Worm (Caenorhabditis elegans) whole organism, L3 larva: ENCODE data around the gene srh-243.

Experiments
- R02D3.7 ChIP-seq: fragments of 150-350 bp; optimal IDR thresholded peaks from 2 replicates; lab custom pipeline; 2014; ENCODE audit warnings: missing biosample characterization, missing genetic modification characterization
- ZK546.5 ChIP-seq: sonication (generic microtip); optimal IDR thresholded peaks from 2 replicates; lab custom pipeline; 2017; ENCODE audit warnings: missing biosample characterization, missing genetic modification characterization
- aly-2 ChIP-seq: fragments of 150-350 bp; optimal IDR thresholded peaks from 2 replicates; lab custom pipeline; 2014; ENCODE audit warnings: missing biosample characterization, missing genetic modification characterization
- ceh-16 ChIP-seq: sonication (generic microtip); optimal IDR thresholded peaks from 2 replicates; lab custom pipeline; 2017; ENCODE audit warnings: missing biosample characterization, missing genetic modification characterization
- ceh-28 ChIP-seq: fragments of 150-350 bp; optimal IDR thresholded peaks from 2 replicates; lab custom pipeline; 2014; ENCODE audit warnings: missing biosample characterization, missing genetic modification reagents, missing genetic modification characterization
- ceh-82 ChIP-seq: fragments of 150-350 bp; optimal IDR thresholded peaks from 2 replicates; lab custom pipeline; 2014; ENCODE audit warnings: missing biosample characterization, missing genetic modification characterization
- ceh-9 ChIP-seq: sonication (generic microtip); optimal IDR thresholded peaks from 2 replicates; lab custom pipeline; 2018; ENCODE audit warnings: missing biosample characterization, missing genetic modification characterization
- egl-27 ChIP-seq: sonication (generic microtip); optimal IDR thresholded peaks from 4 replicates; lab custom pipeline; 2017; ENCODE audit warnings: missing biosample characterization, missing genetic modification reagents, missing genetic modification characterization
- egl-5 ChIP-seq: fragments of 150-350 bp; optimal IDR thresholded peaks from 2 replicates; lab custom pipeline; 2017; ENCODE audit warnings: missing biosample characterization, missing genetic modification reagents, missing genetic modification characterization, inconsistent platforms
- elt-1 ChIP-seq: fragments of 150-350 bp; optimal IDR thresholded peaks from 2 replicates; lab custom pipeline; 2014; ENCODE audit warnings: missing biosample characterization, missing genetic modification characterization
- elt-2 ChIP-seq: sonication (generic microtip); optimal IDR thresholded peaks from 2 replicates; lab custom pipeline; 2016; ENCODE audit warnings: missing genetic modification reagents, mild to moderate bottlenecking, missing genetic modification characterization, missing compliant biosample characterization
- elt-3 ChIP-seq, 3 experiments: fragments of 150-350 bp in 1 of 3; sonication (generic microtip) in 2 of 3; optimal IDR thresholded peaks; 2 replicates in 2 of 3; 4 replicates in 1 of 3; lab custom pipeline; 2014 to 2017; ENCODE audit warnings: missing biosample characterization in 3 of 3, missing genetic modification characterization in 3 of 3
- eor-1 ChIP-seq, 2 experiments: fragments of 150-350 bp; optimal IDR thresholded peaks; 2 replicates each; lab custom pipeline; 2014 to 2018; ENCODE audit warnings: missing biosample characterization in 2 of 2, missing genetic modification characterization in 2 of 2
- fkh-10 ChIP-seq: sonication (generic microtip); optimal IDR thresholded peaks from 2 replicates; lab custom pipeline; 2017; ENCODE audit warnings: missing biosample characterization, missing genetic modification reagents, missing genetic modification characterization
- fos-1 ChIP-seq: fragments of 150-350 bp; optimal IDR thresholded peaks from 2 replicates; lab custom pipeline; 2014; ENCODE audit warnings: missing biosample characterization, missing genetic modification characterization
- hmg-11 ChIP-seq: sonication (generic microtip); optimal IDR thresholded peaks from 2 replicates; lab custom pipeline; 2016; ENCODE audit warnings: missing genetic modification characterization, missing compliant biosample characterization
- jun-1 ChIP-seq: fragments of 150-350 bp; optimal IDR thresholded peaks from 2 replicates; lab custom pipeline; 2014; ENCODE audit warnings: missing biosample characterization, missing genetic modification reagents, missing genetic modification characterization
- lin-39 ChIP-seq: fragments of 150-350 bp; optimal IDR thresholded peaks from 2 replicates; lab custom pipeline; 2018; ENCODE audit warnings: missing biosample characterization, missing genetic modification reagents, missing genetic modification characterization
- lsy-12 ChIP-seq: sonication (generic microtip); optimal IDR thresholded peaks from 2 replicates; lab custom pipeline; 2016; ENCODE audit warnings: mild to moderate bottlenecking, missing genetic modification characterization, missing compliant biosample characterization
- mdl-1 ChIP-seq: fragments of 150-350 bp; optimal IDR thresholded peaks from 2 replicates; lab custom pipeline; 2014; ENCODE audit warnings: missing biosample characterization, missing genetic modification characterization
- nfya-1 ChIP-seq: sonication (generic microtip); optimal IDR thresholded peaks from 2 replicates; lab custom pipeline; 2017; ENCODE audit warnings: missing genetic modification characterization, mild to moderate bottlenecking, missing compliant biosample characterization, antibody characterized with exemption, moderate library complexity; ENCODE audit not compliant: insufficient read depth
- nhr-28 ChIP-seq: fragments of 150-350 bp; optimal IDR thresholded peaks from 2 replicates; lab custom pipeline; 2014; ENCODE audit warnings: missing biosample characterization, missing genetic modification characterization
- nhr-43 ChIP-seq: sonication (generic microtip); optimal IDR thresholded peaks from 2 replicates; lab custom pipeline; 2016; ENCODE audit warnings: mild to moderate bottlenecking, missing genetic modification characterization, missing compliant biosample characterization; ENCODE audit not compliant: poor library complexity, severe bottlenecking
- nhr-67 ChIP-seq: fragments of 150-350 bp; optimal IDR thresholded peaks from 2 replicates; lab custom pipeline; 2014; ENCODE audit warnings: missing biosample characterization, missing genetic modification characterization
- nhr-77 ChIP-seq: fragments of 150-350 bp; optimal IDR thresholded peaks from 2 replicates; lab custom pipeline; 2014; ENCODE audit warnings: missing biosample characterization, missing genetic modification characterization
- pha-4 ChIP-seq: fragments of 150-350 bp; optimal IDR thresholded peaks from 2 replicates; lab custom pipeline; 2014; ENCODE audit warnings: missing biosample characterization, missing genetic modification reagents, missing genetic modification characterization
- pqm-1 ChIP-seq: fragments of 150-350 bp; optimal IDR thresholded peaks from 2 replicates; lab custom pipeline; 2017; ENCODE audit warnings: missing biosample characterization, missing genetic modification characterization, inconsistent platforms
- sea-2 ChIP-seq: fragments of 150-350 bp; sonication (generic microtip); optimal IDR thresholded peaks from 4 replicates; lab custom pipeline; 2014; ENCODE audit warnings: missing biosample characterization, missing genetic modification reagents, missing genetic modification characterization
- skn-1 ChIP-seq: fragments of 150-350 bp; optimal IDR thresholded peaks from 2 replicates; lab custom pipeline; 2014; ENCODE audit warnings: missing biosample characterization, missing genetic modification characterization
- snpc-4 ChIP-seq: fragments of 150-350 bp; optimal IDR thresholded peaks from 2 replicates; lab custom pipeline; 2014; ENCODE audit warnings: missing biosample characterization, missing genetic modification characterization
- unc-62 ChIP-seq: fragments of 150-350 bp; sonication (generic microtip); optimal IDR thresholded peaks from 4 replicates; lab custom pipeline; 2014; ENCODE audit warnings: missing biosample characterization, missing genetic modification reagents, missing genetic modification characterization
- ztf-11 ChIP-seq: fragments of 150-350 bp; optimal IDR thresholded peaks from 2 replicates; lab custom pipeline; 2014; ENCODE audit warnings: missing biosample characterization, missing genetic modification characterization
- ztf-4 ChIP-seq: fragments of 150-350 bp; optimal IDR thresholded peaks from 2 replicates; lab custom pipeline; 2014; ENCODE audit warnings: missing biosample characterization, missing genetic modification characterization

srh-243 gene

ce11 chrV:2836501-2836900 is 33.7 kb upstream of the srh-243 start, which contains the start of gene srj-45:
srj-45 (minus strand) TSS chrV:2836601.
- TF ChIP-seq ceh-82 (tag; lab: Kevin White, UChicago), result no peak
- TF ChIP-seq nhr-67 (tag; lab: Kevin White, UChicago), result no peak
- TF ChIP-seq ceh-28 (tag; lab: Kevin White, UChicago), result no peak
- TF ChIP-seq fkh-10 (GFP tag; lab: Kevin White, UChicago), result no peak
- no peak for TF ChIP-seq sea-2 (GFP tag; lab: Kevin White, UChicago)
- TF ChIP-seq ztf-4 (tag; lab: Kevin White, UChicago), result no peak
- no peak for TF ChIP-seq nhr-28 (tag; lab: Kevin White, UChicago)
- no peak for TF ChIP-seq egl-27 (tag; lab: Kevin White, UChicago)
- no peak for TF ChIP-seq fos-1 (tag; lab: Kevin White, UChicago)

ce11 chrV:2845771-2846170 is 24.5 kb upstream of the srh-243 start, which contains the start of gene srj-44:
srj-44 (minus strand) TSS chrV:2845871.
- no peak for TF ChIP-seq ceh-28 (tag; lab: Kevin White, UChicago)
- TF ChIP-seq nhr-28 (tag; lab: Kevin White, UChicago), result no peak
- TF ChIP-seq snpc-4, result no peak
- TF ChIP-seq sea-2 (GFP tag; lab: Kevin White, UChicago), result no peak
- TF ChIP-seq, all 47 proteins: peak for 0

DNA sequence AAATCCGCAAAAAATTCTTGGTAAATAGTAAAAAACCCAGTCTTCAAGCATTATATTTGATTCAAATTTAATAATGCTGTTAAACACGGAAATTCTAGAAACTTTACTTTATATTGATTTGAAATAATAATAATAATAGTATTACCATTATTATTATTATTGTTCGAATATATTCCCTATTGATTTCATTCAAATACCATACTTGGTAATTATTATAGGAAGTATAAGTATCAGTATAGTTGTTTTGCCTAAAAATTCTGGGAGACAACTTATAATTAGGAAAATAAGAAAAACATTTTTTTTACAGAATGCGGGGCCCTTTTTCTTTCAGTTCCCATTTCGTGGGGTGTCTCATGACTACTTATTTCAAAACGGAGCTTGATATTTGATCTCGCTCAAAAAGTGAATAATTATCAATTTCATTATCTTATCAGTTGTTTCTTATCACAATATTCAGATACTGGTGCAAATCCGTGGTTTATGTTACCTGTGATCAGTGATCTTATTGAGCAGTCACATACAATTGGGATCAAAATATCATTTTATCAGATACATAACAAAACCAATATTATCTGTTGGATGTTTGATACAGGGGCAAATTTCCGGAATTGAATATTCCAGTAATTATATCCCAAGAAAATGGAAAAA is 21.8 kb upstream of the srh-243 start, which contains the start of gene srj-49:
Gene srj-49, minus strand, starts transcription at position 51 of the 648 bp plus-strand sequence.
- TF ChIP-seq jun-1 (tag; lab: Kevin White, UChicago) (no peak), pqm-1 (tag; lab: Kevin White, UChicago) (peak; percentile 84), elt-2 (tag; lab: Kevin White, UChicago) (peak; percentile 90)

- TF ChIP-seq pqm-1 (tag; lab: Kevin White, UChicago) (peak; percentile 72), eor-1 (tag; optimal IDR thresholded peaks at IDR 0.05; lab: Kevin White, UChicago) (no peak), ZK546.5 (no peak), elt-2 (tag; lab: Kevin White, UChicago) (peak; percentile 82)
- TF ChIP-seq, all 47 proteins: peak for 2
Observed at ce11 chrV:2849071-2849470, 21.2 kb upstream of the srh-243 start, which contains the start of gene ugt-53. ugt-53 (plus strand) TSS chrV:2849343.

- TF ChIP-seq pqm-1 (tag; lab: Kevin White, UChicago) (no peak), fkh-10 (GFP tag; lab: Kevin White, UChicago) (no peak), elt-2 (tag; lab: Kevin White, UChicago) (no peak), unc-62 (GFP tag; lab: Kevin White, UChicago) (no peak), jun-1 (tag; lab: Kevin White, UChicago) (no peak), elt-3 (tag; optimal IDR thresholded peaks at IDR 0.05; lab: Kevin White, UChicago) (no peak), mdl-1 (tag; lab: Kevin White, UChicago) (no peak), ceh-82 (tag; lab: Kevin White, UChicago) (no peak), R02D3.7 (tag; lab: Kevin White, UChicago) (no peak), ztf-11 (tag; lab: Kevin White, UChicago) (no peak), aly-2 (tag; lab: Kevin White, UChicago) (no peak), ceh-9 (tag; lab: Kevin White, UChicago) (no peak)
Observed at ce11 chrV:2855473-2855872, 14.8 kb upstream of the srh-243 start, which contains the start of gene srj-57. srj-57 (minus strand) TSS chrV:2855573.

- no peak for TF ChIP-seq nhr-43 (tag; lab: Kevin White, UChicago)
- no peak for TF ChIP-seq nhr-67 (tag; lab: Kevin White, UChicago)
- TF ChIP-seq skn-1, result no peak
- TF ChIP-seq lin-39 (tag; lab: Kevin White, UChicago), result no peak
- TF ChIP-seq ztf-11 (tag; lab: Kevin White, UChicago), result no peak
- no peak for TF ChIP-seq ceh-16 (tag; lab: Kevin White, UChicago)
- no peak for TF ChIP-seq ceh-82 (tag; lab: Kevin White, UChicago)
- no peak for TF ChIP-seq nfya-1
- no peak for TF ChIP-seq egl-5 (tag; lab: Kevin White, UChicago)
- TF ChIP-seq elt-3 (tag; optimal IDR thresholded peaks at IDR 0.05; lab: Kevin White, UChicago), result no peak
- no peak for TF ChIP-seq elt-1
- no peak for TF ChIP-seq eor-1 (tag; optimal IDR thresholded peaks at IDR 0.05; lab: Kevin White, UChicago)
- TF ChIP-seq nhr-77, result no peak
- TF ChIP-seq egl-27 (tag; lab: Kevin White, UChicago), result no peak
- TF ChIP-seq ceh-9 (tag; lab: Kevin White, UChicago), result no peak
- TF ChIP-seq hmg-11 (tag; lab: Kevin White, UChicago), result no peak
- TF ChIP-seq lsy-12, result no peak
- no peak for TF ChIP-seq pha-4 (tag; lab: Kevin White, UChicago)
- TF ChIP-seq ceh-28 (tag; lab: Kevin White, UChicago), result no peak
- TF ChIP-seq, all 47 proteins: peak for 0
Observed at ce11 chrV:2857842-2858241, 12.4 kb upstream of the srh-243 start, which contains the start of gene srj-55. srj-55 (minus strand) TSS chrV:2857942.
